Comparison of ENCODE assay signal across 1 fruit fly cellular context in the genomic region with DNA sequence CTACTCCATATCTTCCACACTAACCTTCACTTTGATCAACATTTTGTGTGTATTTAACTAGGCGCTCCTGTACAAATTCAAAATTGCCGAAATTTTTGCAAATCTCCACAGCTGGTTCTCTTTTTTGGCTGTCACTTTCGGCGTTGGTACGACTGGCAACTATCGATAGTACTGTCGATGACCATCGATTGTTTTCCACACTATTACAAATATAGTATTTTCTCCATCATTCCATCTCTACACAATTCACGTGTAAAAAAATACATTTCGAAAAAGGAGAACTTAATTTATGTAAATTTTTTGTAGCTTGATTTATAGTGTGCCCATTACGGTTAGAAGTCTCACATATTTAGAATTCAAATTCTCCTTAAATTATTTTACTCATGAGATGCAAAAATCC.
TF ChIP-seq lines count a peak whose summit lies in the region.

A gene (minus strand): TSS at position 164 of the 400 bp plus-strand sequence.

TF ChIP-seq in whole organism, embryonic, 481 proteins besides CTCF, POLR2A, EP300 and RAD21 (continued from another document and continues in another):
- TF ChIP-seq Taf1 (GFP tag; IDR thresholded peaks at IDR 0.05; lab: Robert Waterston, UW) (no peak), Max (GFP tag; optimal IDR thresholded peaks at IDR 0.05; lab: Kevin White, UChicago) (no peak), CG7372 (GFP tag; IDR thresholded peaks at IDR 0.05; lab: Robert Waterston, UW) (no peak), CG4820 (GFP tag; optimal IDR thresholded peaks at IDR 0.05; lab: Kevin White, UChicago) (no peak), lilli (GFP tag; optimal IDR thresholded peaks at IDR 0.05; lab: Kevin White, UChicago) (peak; percentile 33), tup (GFP tag; optimal IDR thresholded peaks at IDR 0.05; lab: Kevin White, UChicago) (no peak), CG8478 (optimal IDR thresholded peaks at IDR 0.05; lab: Kevin White, UChicago) (no peak), Atf6 (GFP tag; IDR thresholded peaks at IDR 0.05; lab: Robert Waterston, UW) (no peak), lbe (GFP tag; optimal IDR thresholded peaks at IDR 0.05; lab: Kevin White, UChicago) (no peak), CG31388 (GFP tag; optimal IDR thresholded peaks at IDR 0.05; lab: Kevin White, UChicago) (no peak), NC2α (GFP tag; optimal IDR thresholded peaks at IDR 0.05; lab: Kevin White, UChicago) (no peak), stc (GFP tag; IDR thresholded peaks at IDR 0.05; lab: Robert Waterston, UW) (no peak), CG5180 (GFP tag; optimal IDR thresholded peaks at IDR 0.05; lab: Kevin White, UChicago) (no peak), chm (GFP tag; IDR thresholded peaks at IDR 0.05; lab: Robert Waterston, UW) (no peak), dati (GFP tag; IDR thresholded peaks at IDR 0.05; lab: Robert Waterston, UW) (no peak), HLH4C (GFP tag; IDR thresholded peaks at IDR 0.05; lab: Robert Waterston, UW; ENCODE audit: partially characterized antibody) (peak; percentile 78), ttk (GFP tag; IDR thresholded peaks at IDR 0.05; lab: Robert Waterston, UW) (no peak), peb (GFP tag; IDR thresholded peaks at IDR 0.05; lab: Robert Waterston, UW) (no peak), CG2678 (tag; optimal IDR thresholded peaks at IDR 0.05; lab: Kevin White, UChicago) (peak; percentile 1), CG17186 (GFP tag; optimal IDR thresholded peaks at IDR 0.05; lab: Kevin White, UChicago) (no peak), usp (GFP tag; optimal IDR thresholded peaks at IDR 0.05; lab: Kevin White, UChicago) (no peak), CG32772 (GFP tag; IDR thresholded peaks at IDR 0.05; lab: Robert Waterston, UW) (no peak), CG9609 (GFP tag; optimal IDR thresholded peaks at IDR 0.05; lab: Kevin White, UChicago) (no peak), Xbp1 (GFP tag; optimal IDR thresholded peaks at IDR 0.05; lab: Kevin White, UChicago) (no peak), Asciz (GFP tag; optimal IDR thresholded peaks at IDR 0.05; lab: Kevin White, UChicago) (no peak), Mes4 (GFP tag; optimal IDR thresholded peaks at IDR 0.05; lab: Kevin White, UChicago) (no peak), cg (GFP tag; optimal IDR thresholded peaks at IDR 0.05; lab: Kevin White, UChicago) (no peak), CG17802 (tag; optimal IDR thresholded peaks at IDR 0.05; lab: Kevin White, UChicago) (no peak), CG9876 (GFP tag; optimal IDR thresholded peaks at IDR 0.05; lab: Kevin White, UChicago) (no peak), Hey (tag; optimal IDR thresholded peaks at IDR 0.05; lab: Kevin White, UChicago) (no peak), CG6765 (GFP tag; optimal IDR thresholded peaks at IDR 0.05; lab: Kevin White, UChicago) (no peak), Nf-YB (GFP tag; optimal IDR thresholded peaks at IDR 0.05; lab: Kevin White, UChicago) (no peak), Hr39 (optimal IDR thresholded peaks at IDR 0.05; lab: Kevin White, UChicago) (no peak), CG9817 (tag; optimal IDR thresholded peaks at IDR 0.05; lab: Kevin White, UChicago) (no peak), Trl (optimal IDR thresholded peaks at IDR 0.05; lab: Kevin White, UChicago) (no peak), Trl (GFP tag; optimal IDR thresholded peaks at IDR 0.05; lab: Kevin White, UChicago) (no peak), nmo (GFP tag; optimal IDR thresholded peaks at IDR 0.05; lab: Kevin White, UChicago) (peak; percentile 4), YL-1 (GFP tag; optimal IDR thresholded peaks at IDR 0.05; lab: Kevin White, UChicago) (peak; percentile 75), CG10267 (tag; optimal IDR thresholded peaks at IDR 0.05; lab: Kevin White, UChicago) (peak; percentile 71), CkIIα-i1 (GFP tag; IDR thresholded peaks at IDR 0.05; lab: Robert Waterston, UW) (no peak), CG2202 (tag; optimal IDR thresholded peaks at IDR 0.05; lab: Kevin White, UChicago) (no peak), crol (GFP tag; IDR thresholded peaks at IDR 0.05; lab: Robert Waterston, UW) (no peak), amos (GFP tag; IDR thresholded peaks at IDR 0.05; lab: Robert Waterston, UW; ENCODE audit: partially characterized antibody) (peak; percentile 93), CG17829 (tag; optimal IDR thresholded peaks at IDR 0.05; lab: Kevin White, UChicago) (peak; percentile 39), ara (GFP tag; IDR thresholded peaks at IDR 0.05; lab: Robert Waterston, UW) (no peak), CG15011 (GFP tag; optimal IDR thresholded peaks at IDR 0.05; lab: Kevin White, UChicago) (no peak), her (GFP tag; optimal IDR thresholded peaks at IDR 0.05; lab: Kevin White, UChicago) (no peak), fd102C (GFP tag; optimal IDR thresholded peaks at IDR 0.05; lab: Kevin White, UChicago) (no peak), Abd-B (GFP tag; optimal IDR thresholded peaks at IDR 0.05; lab: Kevin White, UChicago) (no peak), CG4328 (GFP tag; optimal IDR thresholded peaks at IDR 0.05; lab: Kevin White, UChicago) (no peak), fd64A (GFP tag; optimal IDR thresholded peaks at IDR 0.05; lab: Kevin White, UChicago) (no peak), NC2β (GFP tag; optimal IDR thresholded peaks at IDR 0.05; lab: Kevin White, UChicago) (no peak), Six4 (GFP tag; optimal IDR thresholded peaks at IDR 0.05; lab: Kevin White, UChicago) (no peak), h (optimal IDR thresholded peaks at IDR 0.05; lab: Kevin White, UChicago) (no peak), CG3726 (GFP tag; IDR thresholded peaks at IDR 0.05; lab: Robert Waterston, UW) (no peak), aop (GFP tag; IDR thresholded peaks at IDR 0.05; lab: Robert Waterston, UW) (no peak), NK7.1 (GFP tag; optimal IDR thresholded peaks at IDR 0.05; lab: Kevin White, UChicago) (no peak), sd (tag; optimal IDR thresholded peaks at IDR 0.05; lab: Kevin White, UChicago) (peak; percentile 15), CG16815 (GFP tag; optimal IDR thresholded peaks at IDR 0.05; lab: Kevin White, UChicago) (no peak), Dek (tag; optimal IDR thresholded peaks at IDR 0.05; lab: Kevin White, UChicago) (peak; percentile 5), TFAM (GFP tag; optimal IDR thresholded peaks at IDR 0.05; lab: Kevin White, UChicago) (no peak), dm (GFP tag; optimal IDR thresholded peaks at IDR 0.05; lab: Kevin White, UChicago) (no peak), chif (GFP tag; optimal IDR thresholded peaks at IDR 0.05; lab: Kevin White, UChicago) (no peak), luna (GFP tag; optimal IDR thresholded peaks at IDR 0.05; lab: Kevin White, UChicago) (no peak), CG18619 (GFP tag; optimal IDR thresholded peaks at IDR 0.05; lab: Kevin White, UChicago) (no peak), rib (GFP tag; IDR thresholded peaks at IDR 0.05; lab: Robert Waterston, UW) (0 out of 2 replicates have a peak, but pooled peaks have one; percentile 28), bcd (GFP tag; optimal IDR thresholded peaks at IDR 0.05; lab: Kevin White, UChicago) (no peak), CG10543 (GFP tag; optimal IDR thresholded peaks at IDR 0.05; lab: Kevin White, UChicago) (no peak), unc-4 (GFP tag; IDR thresholded peaks at IDR 0.05; lab: Robert Waterston, UW; ENCODE audit: partially characterized antibody) (peak; percentile 92), bsh (GFP tag; optimal IDR thresholded peaks at IDR 0.05; lab: Kevin White, UChicago) (no peak), Chrac-16 (GFP tag; optimal IDR thresholded peaks at IDR 0.05; lab: Kevin White, UChicago) (no peak), Poxn (GFP tag; IDR thresholded peaks at IDR 0.05; lab: Robert Waterston, UW) (no peak), vvl (GFP tag; IDR thresholded peaks at IDR 0.05; lab: Robert Waterston, UW) (peak; percentile 86), onecut (GFP tag; IDR thresholded peaks at IDR 0.05; lab: Robert Waterston, UW) (no peak), crp (GFP tag; optimal IDR thresholded peaks at IDR 0.05; lab: Kevin White, UChicago) (peak; percentile 27 to 76), phol (tag; optimal IDR thresholded peaks at IDR 0.05; lab: Kevin White, UChicago) (peak; percentile 32), CG10959 (GFP tag; IDR thresholded peaks at IDR 0.05; lab: Robert Waterston, UW) (no peak), scrt (GFP tag; optimal IDR thresholded peaks at IDR 0.05; lab: Kevin White, UChicago) (no peak), Side (GFP tag; optimal IDR thresholded peaks at IDR 0.05; lab: Kevin White, UChicago) (no peak), CG3847 (GFP tag; IDR thresholded peaks at IDR 0.05; lab: Robert Waterston, UW) (no peak), CG15601 (tag; optimal IDR thresholded peaks at IDR 0.05; lab: Kevin White, UChicago) (no peak), CG34376 (GFP tag; optimal IDR thresholded peaks at IDR 0.05; lab: Kevin White, UChicago) (no peak), tll (GFP tag; optimal IDR thresholded peaks at IDR 0.05; lab: Kevin White, UChicago) (no peak), pan (optimal IDR thresholded peaks at IDR 0.05; lab: Kevin White, UChicago) (no peak), pan (GFP tag; optimal IDR thresholded peaks at IDR 0.05 in 1 of 2, IDR thresholded peaks at IDR 0.05 in 1 of 2) (no peak), Hr78 (GFP tag; optimal IDR thresholded peaks at IDR 0.05; lab: Kevin White, UChicago) (no peak), CG7786 (GFP tag; optimal IDR thresholded peaks at IDR 0.05; lab: Kevin White, UChicago) (no peak), CG10366 (GFP tag; IDR thresholded peaks at IDR 0.05; lab: Robert Waterston, UW) (no peak), stwl (tag; optimal IDR thresholded peaks at IDR 0.05; lab: Kevin White, UChicago) (peak; percentile 89), CG2875 (GFP tag; optimal IDR thresholded peaks at IDR 0.05; lab: Kevin White, UChicago) (no peak), CG11696 (GFP tag; IDR thresholded peaks at IDR 0.05; lab: Robert Waterston, UW) (no peak), gfzf (GFP tag; optimal IDR thresholded peaks at IDR 0.05; lab: Kevin White, UChicago) (peak; percentile 63), tgo (GFP tag; IDR thresholded peaks at IDR 0.05; lab: Robert Waterston, UW) (no peak), trem (tag; optimal IDR thresholded peaks at IDR 0.05; lab: Kevin White, UChicago) (peak; percentile 48), gem (tag; optimal IDR thresholded peaks at IDR 0.05; lab: Kevin White, UChicago) (no peak), Oaz (GFP tag; IDR thresholded peaks at IDR 0.05; lab: Robert Waterston, UW) (no peak), eyg (GFP tag; optimal IDR thresholded peaks at IDR 0.05; lab: Kevin White, UChicago) (no peak), sima (GFP tag; optimal IDR thresholded peaks at IDR 0.05; lab: Kevin White, UChicago) (no peak), Elba2 (GFP tag; optimal IDR thresholded peaks at IDR 0.05; lab: Kevin White, UChicago) (no peak), CG4282 (GFP tag; optimal IDR thresholded peaks at IDR 0.05; lab: Kevin White, UChicago) (no peak), CG8290 (GFP tag; optimal IDR thresholded peaks at IDR 0.05; lab: Kevin White, UChicago) (no peak), CG8290 (tag; optimal IDR thresholded peaks at IDR 0.05; lab: Kevin White, UChicago) (peak in 1 of 2 experiments; percentile 45), nerfin-1 (tag; optimal IDR thresholded peaks at IDR 0.05; lab: Kevin White, UChicago) (no peak), CG15269 (tag; optimal IDR thresholded peaks at IDR 0.05; lab: Kevin White, UChicago) (no peak), E2f2 (GFP tag; IDR thresholded peaks at IDR 0.05; lab: Robert Waterston, UW) (peak; percentile 76), ERR (GFP tag; optimal IDR thresholded peaks at IDR 0.05; lab: Kevin White, UChicago) (no peak), org-1 (GFP tag; optimal IDR thresholded peaks at IDR 0.05; lab: Kevin White, UChicago) (no peak), GATAe (GFP tag; conservative IDR thresholded peaks at IDR 0.05; lab: Robert Waterston, UW) (no peak), gt (GFP tag; IDR thresholded peaks at IDR 0.05; lab: Robert Waterston, UW) (no peak), Adf1 (GFP tag; IDR thresholded peaks at IDR 0.05; lab: Robert Waterston, UW) (no peak; the same call in 1 of the 2 replicates), so (GFP tag; IDR thresholded peaks at IDR 0.05; lab: Robert Waterston, UW) (no peak), bigmax (GFP tag; optimal IDR thresholded peaks at IDR 0.05; lab: Kevin White, UChicago) (no peak), NfI (GFP tag; optimal IDR thresholded peaks at IDR 0.05; lab: Kevin White, UChicago) (no peak), sisA (GFP tag; IDR thresholded peaks at IDR 0.05; lab: Robert Waterston, UW) (no peak), CG6175 (GFP tag; IDR thresholded peaks at IDR 0.05; lab: Robert Waterston, UW) (no peak), Dad (GFP tag; optimal IDR thresholded peaks at IDR 0.05; lab: Kevin White, UChicago) (no peak), danr (GFP tag; IDR thresholded peaks at IDR 0.05; lab: Robert Waterston, UW) (no peak), E2f1 (GFP tag; IDR thresholded peaks at IDR 0.05; lab: Robert Waterston, UW) (no peak), Mrtf (GFP tag; IDR thresholded peaks at IDR 0.05; lab: Robert Waterston, UW) (no peak), Hsf (GFP tag; optimal IDR thresholded peaks at IDR 0.05; lab: Kevin White, UChicago) (no peak), CG3995 (GFP tag; optimal IDR thresholded peaks at IDR 0.05; lab: Kevin White, UChicago) (peak; percentile 65), salm (tag; optimal IDR thresholded peaks at IDR 0.05; lab: Kevin White, UChicago) (no peak), Ets97D (GFP tag; optimal IDR thresholded peaks at IDR 0.05; lab: Kevin White, UChicago) (peak; percentile 83), Xrp1 (GFP tag; IDR thresholded peaks at IDR 0.05; lab: Robert Waterston, UW) (peak; percentile 20; the same call in 1 of the 2 replicates), sqz (GFP tag; optimal IDR thresholded peaks at IDR 0.05; lab: Kevin White, UChicago) (no peak), pros (GFP tag; optimal IDR thresholded peaks at IDR 0.05; lab: Kevin White, UChicago) (no peak), Atf-2 (GFP tag; optimal IDR thresholded peaks at IDR 0.05; lab: Kevin White, UChicago) (no peak), klu (GFP tag; IDR thresholded peaks at IDR 0.05; lab: Robert Waterston, UW) (no peak), CG4730 (GFP tag; IDR thresholded peaks at IDR 0.05; lab: Robert Waterston, UW) (no peak), tap (tag; optimal IDR thresholded peaks at IDR 0.05; lab: Kevin White, UChicago) (no peak), CG30403 (GFP tag; optimal IDR thresholded peaks at IDR 0.05; lab: Kevin White, UChicago) (no peak), CG10209 (GFP tag; optimal IDR thresholded peaks at IDR 0.05; lab: Kevin White, UChicago) (no peak), da (GFP tag; optimal IDR thresholded peaks at IDR 0.05; lab: Kevin White, UChicago) (no peak), kni (GFP tag; optimal IDR thresholded peaks at IDR 0.05; lab: Kevin White, UChicago) (no peak), lov (optimal IDR thresholded peaks at IDR 0.05; lab: Kevin White, UChicago) (no peak), lov (GFP tag; IDR thresholded peaks at IDR 0.05; lab: Robert Waterston, UW) (no peak)
